Worm (Caenorhabditis elegans) whole organism, midembryonic: ENCODE data around the gene rike-1.
A peak's percentile ranks its signal among the peaks of the same experiment; 100 is the strongest.

Experiments used
- T22C8.4 ChIP-seq: fragments of 200-800 bp; sonication (Bioruptor generic); IDR thresholded peaks from 2 replicates; pipeline ENCODE4 v1.3.6; 2022; ENCODE audit warnings: missing genetic modification characterization, missing compliant biosample characterization
- cog-1 ChIP-seq: sonication (generic microtip); optimal IDR thresholded peaks from 2 replicates; lab custom pipeline; 2016; ENCODE audit warnings: missing genetic modification characterization, missing compliant biosample characterization
- flt-1 ChIP-seq: fragments of 200-800 bp; sonication (Bioruptor generic); IDR thresholded peaks from 2 replicates; pipeline ENCODE4 v1.3.6; 2022; ENCODE audit warnings: missing genetic modification characterization, missing compliant biosample characterization
- klf-2 ChIP-seq: fragments of 200-800 bp; sonication (Bioruptor generic); conservative IDR thresholded peaks from 2 replicates; pipeline ENCODE4 v1.3.6; 2022; ENCODE audit warnings: missing genetic modification reagents, missing genetic modification characterization, missing compliant biosample characterization
- med-1 ChIP-seq: sonication (generic microtip); optimal IDR thresholded peaks from 2 replicates; lab custom pipeline; 2017; ENCODE audit warnings: missing genetic modification characterization, mild to moderate bottlenecking, missing compliant biosample characterization, antibody characterized with exemption, missing genetic modification reagents; ENCODE audit not compliant: insufficient read depth
- ref-1 ChIP-seq: fragments of 200-800 bp; sonication (Bioruptor generic); conservative IDR thresholded peaks from 2 replicates; pipeline ENCODE4 v1.3.6; 2022; ENCODE audit warnings: missing genetic modification reagents, missing genetic modification characterization, missing compliant biosample characterization
- tab-1 ChIP-seq: fragments of 200-800 bp; sonication (Bioruptor generic); IDR thresholded peaks from 2 replicates; pipeline ENCODE4 v1.3.6; 2022; ENCODE audit warnings: missing genetic modification characterization, missing compliant biosample characterization
- ztf-23 ChIP-seq: fragments of 200-800 bp; sonication (Bioruptor generic); IDR thresholded peaks from 2 replicates; pipeline ENCODE4 v1.3.6; 2022; ENCODE audit warnings: missing genetic modification reagents, missing genetic modification characterization, missing compliant biosample characterization
- ztf-29 ChIP-seq: fragments of 200-800 bp; sonication (Bioruptor generic); IDR thresholded peaks from 2 replicates; pipeline ENCODE4 v1.3.6; 2022; ENCODE audit warnings: missing genetic modification reagents, missing genetic modification characterization, missing compliant biosample characterization

Gene rike-1

DNA sequence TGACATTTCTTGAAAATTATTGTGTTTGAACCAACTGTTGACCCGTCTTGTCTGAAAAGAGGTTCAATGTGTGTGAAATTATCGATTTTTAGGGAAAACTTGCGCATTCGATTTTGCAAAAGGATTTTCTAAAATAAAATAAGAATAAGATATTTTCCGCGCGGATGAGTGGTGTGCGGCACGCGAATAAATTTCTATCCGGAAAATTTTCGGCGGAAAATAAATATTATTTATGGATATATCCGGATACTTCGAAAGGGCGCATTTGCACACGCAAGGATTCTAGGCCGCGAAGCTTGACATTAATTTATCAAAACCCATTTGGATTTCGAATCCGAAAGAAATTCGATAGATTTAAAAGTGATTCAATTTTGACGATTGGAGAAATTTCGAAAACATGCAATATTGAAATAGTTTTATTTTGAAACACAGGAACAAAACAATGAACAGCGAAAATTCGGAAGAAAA is at the start of gene rike-1:
Gene rike-1, minus strand, starts transcription at position 51 of the 468 bp plus-strand sequence.
- TF ChIP-seq cog-1 (peak; percentile 3), tab-1 (GFP tag; lab: Robert Waterston, UW) (no peak)

DNA sequence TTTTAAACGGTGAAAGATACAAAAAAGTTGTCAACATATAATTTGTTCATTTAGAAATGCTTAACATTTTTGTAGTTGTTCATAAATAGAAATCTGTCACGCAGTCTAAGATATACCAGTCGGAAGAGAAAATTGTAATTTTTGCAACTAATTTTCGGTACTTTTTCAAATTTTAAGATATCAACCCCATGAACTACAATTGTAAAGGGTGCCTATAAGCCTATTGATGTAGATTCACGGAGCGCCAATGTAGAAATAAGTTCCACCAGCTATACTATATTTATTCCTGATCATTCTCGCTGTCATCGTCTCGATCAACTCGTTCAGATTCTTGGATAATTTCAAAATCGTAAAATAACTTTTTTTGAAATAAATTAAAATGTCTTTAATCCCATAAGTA is 49.3 kb upstream of the rike-1 start:
- no peak for TF ChIP-seq ztf-29 (GFP tag; lab: Robert Waterston, UW)
- no peak for TF ChIP-seq ref-1 (GFP tag; lab: Robert Waterston, UW)
- TF ChIP-seq flt-1 (GFP tag; lab: Robert Waterston, UW) = no peak
- TF ChIP-seq tab-1 (GFP tag; lab: Robert Waterston, UW) = no peak
- no peak for TF ChIP-seq ztf-23 (GFP tag; lab: Robert Waterston, UW)

DNA sequence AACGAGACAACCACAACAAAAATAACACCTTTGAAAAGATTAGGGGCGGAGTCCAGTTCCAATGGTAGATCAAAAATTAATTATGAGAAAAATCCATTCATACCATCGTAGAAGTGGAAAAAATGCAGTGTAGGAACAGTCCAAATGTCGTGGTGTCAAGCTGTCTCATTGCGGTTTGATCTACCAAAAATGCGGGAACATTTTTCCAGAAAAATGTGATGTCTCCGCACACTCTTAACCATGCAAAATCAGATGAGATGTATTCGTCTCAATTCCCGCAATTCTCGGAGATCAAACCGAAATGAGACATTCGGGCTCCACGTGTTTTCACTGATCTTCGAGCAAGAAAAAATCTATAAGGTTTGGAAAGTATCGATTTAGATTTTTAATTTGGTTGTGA is 48.4 kb upstream of the rike-1 start:
- TF ChIP-seq flt-1 (GFP tag; lab: Robert Waterston, UW) (no peak), med-1 (GFP tag; lab: Kevin White, UChicago) (no peak), ztf-29 (GFP tag; lab: Robert Waterston, UW) (no peak), T22C8.4 (GFP tag; lab: Robert Waterston, UW) (no peak), ref-1 (GFP tag; lab: Robert Waterston, UW) (no peak), klf-2 (no peak), cog-1 (no peak), tab-1 (GFP tag; lab: Robert Waterston, UW) (no peak), ztf-23 (GFP tag; lab: Robert Waterston, UW) (no peak)

DNA sequence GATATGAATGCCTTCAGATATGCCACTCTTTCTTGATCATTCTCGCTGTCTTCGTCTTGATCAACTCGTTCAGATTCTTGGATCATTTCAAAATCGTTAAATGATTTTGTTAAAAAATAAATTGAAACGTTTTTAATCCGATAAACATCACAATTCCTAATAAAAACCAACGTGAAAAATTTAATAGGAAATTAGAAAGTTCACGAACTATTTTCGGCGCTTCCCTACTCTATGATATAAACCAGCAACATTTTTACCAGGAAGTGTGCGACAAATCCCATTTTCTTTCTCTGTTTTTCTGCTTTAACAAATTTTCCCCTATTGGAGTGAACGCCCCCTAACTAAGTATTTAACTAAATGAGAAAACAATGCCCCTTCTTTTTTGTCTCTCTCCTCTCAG is 39.7 kb upstream of the rike-1 start, which contains the start of gene Y40H4A.2:
Gene Y40H4A.2, minus strand, starts transcription at position 101 of the 400 bp plus-strand sequence.
- no peak for TF ChIP-seq med-1 (GFP tag; lab: Kevin White, UChicago)
- TF ChIP-seq T22C8.4 (GFP tag; lab: Robert Waterston, UW) = no peak
- no peak for TF ChIP-seq ztf-23 (GFP tag; lab: Robert Waterston, UW)
- no peak for TF ChIP-seq cog-1
- TF ChIP-seq ztf-29 (GFP tag; lab: Robert Waterston, UW) = no peak

DNA sequence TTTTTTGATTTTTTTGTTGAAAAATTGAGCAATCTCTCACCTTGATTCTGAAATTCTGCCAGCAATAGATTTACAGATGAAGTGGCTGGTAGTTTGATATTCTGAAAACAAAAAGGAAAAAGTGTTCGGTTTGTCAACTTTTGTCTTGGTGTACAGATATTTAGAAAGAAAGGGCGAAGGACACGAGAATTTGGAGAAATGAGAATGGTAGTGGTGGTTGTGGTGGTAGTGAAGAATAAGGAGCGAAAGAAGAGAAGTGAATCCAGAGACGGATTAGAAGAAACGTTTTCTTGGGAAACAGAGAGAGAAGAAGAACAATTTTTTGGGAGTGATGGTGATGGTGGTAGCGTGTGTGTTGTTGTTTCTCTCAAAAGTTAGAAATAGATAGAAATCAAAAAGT is 34.0 kb upstream of the rike-1 start, which contains the start of gene gar-3:
Gene gar-3, minus strand, starts transcription at position 101 of the 400 bp plus-strand sequence.
- TF ChIP-seq ztf-29 (GFP tag; lab: Robert Waterston, UW) (no peak), flt-1 (GFP tag; lab: Robert Waterston, UW) (no peak), ref-1 (GFP tag; lab: Robert Waterston, UW) (no peak), ztf-23 (GFP tag; lab: Robert Waterston, UW) (no peak), cog-1 (no peak), med-1 (GFP tag; lab: Kevin White, UChicago) (no peak), tab-1 (GFP tag; lab: Robert Waterston, UW) (no peak), klf-2 (no peak), T22C8.4 (GFP tag; lab: Robert Waterston, UW) (no peak)

DNA sequence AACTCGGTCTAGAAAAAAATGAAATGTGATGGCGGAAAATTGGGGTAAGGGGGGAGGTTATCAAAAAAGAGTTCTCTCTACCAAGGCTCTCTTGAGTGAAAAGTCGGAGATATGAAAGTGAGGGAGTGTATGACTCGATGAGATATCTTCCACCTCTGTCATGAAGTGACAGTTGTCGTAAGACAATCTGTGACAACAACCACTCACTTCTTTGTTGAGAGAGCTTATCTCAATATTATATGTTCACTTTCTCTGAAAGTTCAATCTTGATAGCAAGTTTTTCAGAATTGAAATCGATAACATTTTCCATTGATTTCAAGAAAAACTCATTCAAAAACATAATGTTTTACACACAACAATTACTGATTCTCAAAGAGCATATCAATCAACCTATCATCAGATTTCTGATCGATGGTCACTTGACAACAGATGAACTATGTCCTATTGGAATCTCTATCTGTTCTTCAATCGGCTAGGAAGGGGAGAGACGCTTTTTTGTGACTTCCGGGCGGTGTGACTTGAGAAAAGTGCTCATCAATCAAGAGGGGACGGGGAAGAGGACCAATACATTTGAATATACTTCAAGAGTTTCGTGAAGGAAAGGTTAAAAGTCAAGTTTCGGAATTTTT is 31.2 kb upstream of the rike-1 start:
- TF ChIP-seq T22C8.4 (GFP tag; lab: Robert Waterston, UW) (no peak), med-1 (GFP tag; lab: Kevin White, UChicago) (no peak), tab-1 (GFP tag; lab: Robert Waterston, UW) (no peak), ztf-23 (GFP tag; lab: Robert Waterston, UW) (no peak), klf-2 (no peak), ref-1 (GFP tag; lab: Robert Waterston, UW) (no peak), flt-1 (GFP tag; lab: Robert Waterston, UW) (no peak), ztf-29 (GFP tag; lab: Robert Waterston, UW) (no peak), cog-1 (no peak)

DNA sequence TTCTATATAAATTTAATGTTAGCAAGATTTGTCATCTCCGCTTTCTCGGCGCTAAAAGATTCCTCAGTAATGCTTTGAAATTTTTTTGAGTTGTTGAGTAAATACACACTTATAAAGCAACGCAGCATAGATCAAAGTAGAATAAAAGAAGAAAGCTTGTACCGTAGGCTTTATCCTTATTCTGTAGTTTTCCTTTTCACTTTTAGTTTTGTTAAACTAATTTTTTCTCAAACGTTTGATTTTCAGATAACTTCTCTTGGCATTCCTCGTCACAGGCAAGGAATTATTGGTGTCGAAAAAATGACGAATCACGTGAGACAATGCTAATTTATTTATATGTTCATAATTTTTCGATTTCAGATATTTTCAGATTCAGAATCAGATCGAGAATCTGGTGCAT is 16.9 kb upstream of the rike-1 start, which contains the start of gene C53A5.11:
Gene C53A5.11, plus strand, starts transcription at position 301 of the 400 bp plus-strand sequence.
- TF ChIP-seq ztf-23 (GFP tag; lab: Robert Waterston, UW) (no peak), med-1 (GFP tag; lab: Kevin White, UChicago) (no peak), tab-1 (GFP tag; lab: Robert Waterston, UW) (no peak), klf-2 (no peak), ref-1 (GFP tag; lab: Robert Waterston, UW) (no peak), T22C8.4 (GFP tag; lab: Robert Waterston, UW) (no peak), cog-1 (no peak), flt-1 (GFP tag; lab: Robert Waterston, UW) (no peak), ztf-29 (GFP tag; lab: Robert Waterston, UW) (no peak)

DNA sequence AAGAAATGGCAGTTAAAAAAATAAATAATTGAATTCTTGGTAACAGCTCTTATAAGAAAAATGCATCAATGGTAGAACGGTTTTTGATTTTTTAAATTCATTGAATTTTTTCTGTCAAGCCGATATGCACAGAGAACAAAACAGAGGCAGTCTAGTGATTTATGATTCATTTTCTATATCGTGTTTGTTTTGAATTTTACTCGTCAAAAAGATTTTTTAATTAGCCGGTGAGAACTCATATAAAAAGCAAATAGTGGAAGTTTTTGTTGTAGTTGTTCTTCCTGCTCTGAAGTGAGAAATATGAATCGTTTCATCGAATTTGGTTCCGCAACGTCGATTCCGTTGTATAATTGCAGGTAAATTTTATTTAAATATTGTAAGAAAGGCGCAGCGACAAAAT is 13.6 kb upstream of the rike-1 start, which contains the start of gene srt-32:
Gene srt-32, plus strand, starts transcription at position 301 of the 400 bp plus-strand sequence.
- no peak for TF ChIP-seq med-1 (GFP tag; lab: Kevin White, UChicago)

DNA sequence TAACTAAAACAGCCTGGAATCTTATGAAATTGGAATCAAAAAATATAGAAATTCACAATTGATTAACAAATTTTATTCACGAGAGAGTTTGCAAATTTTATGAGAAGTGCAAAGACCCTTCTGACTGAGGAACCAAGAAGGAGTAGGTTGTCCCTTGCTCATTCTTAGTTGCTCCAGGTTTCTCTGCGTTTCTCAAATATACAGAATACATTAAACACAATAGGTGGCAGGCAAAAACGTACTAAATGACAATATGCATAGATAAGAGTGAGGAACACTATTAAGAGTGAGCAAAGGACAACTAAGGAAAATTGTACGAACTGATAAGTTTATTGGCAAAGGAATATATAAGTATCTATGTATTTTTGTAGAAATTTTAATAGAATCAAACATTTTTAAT is 13.1 kb upstream of the rike-1 start, which contains the start of gene C53A5.9:
Gene C53A5.9, minus strand, starts transcription at position 101 of the 400 bp plus-strand sequence.
- TF ChIP-seq flt-1 (GFP tag; lab: Robert Waterston, UW) (no peak), cog-1 (no peak), klf-2 (no peak), ztf-29 (GFP tag; lab: Robert Waterston, UW) (no peak)

DNA sequence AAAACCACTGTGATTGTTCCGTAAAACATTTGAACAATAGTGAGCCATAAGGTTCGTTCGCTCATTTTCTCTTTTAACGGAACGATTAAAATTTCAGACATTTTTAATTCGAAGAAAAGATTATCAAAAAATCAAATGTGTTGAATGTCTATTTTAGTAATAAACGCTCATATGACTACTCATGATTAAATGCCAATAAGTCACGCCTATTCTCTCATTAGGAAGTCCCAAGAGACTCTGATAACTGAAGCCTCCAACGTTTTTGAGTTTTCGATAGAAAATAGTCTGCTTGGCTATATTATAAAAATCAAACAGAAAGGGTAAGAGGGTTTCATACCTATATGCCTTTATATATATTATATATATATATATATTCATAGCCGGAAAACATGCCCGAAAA is 10.5 kb upstream of the rike-1 start, which contains the start of gene srg-47:
Gene srg-47, minus strand, starts transcription at position 101 of the 400 bp plus-strand sequence.
- TF ChIP-seq T22C8.4 (GFP tag; lab: Robert Waterston, UW) = no peak
- no peak for TF ChIP-seq med-1 (GFP tag; lab: Kevin White, UChicago)
- no peak for TF ChIP-seq ztf-23 (GFP tag; lab: Robert Waterston, UW)
- no peak for TF ChIP-seq klf-2
- TF ChIP-seq ref-1 (GFP tag; lab: Robert Waterston, UW) = no peak
- TF ChIP-seq tab-1 (GFP tag; lab: Robert Waterston, UW) = no peak
- no peak for TF ChIP-seq cog-1
- TF ChIP-seq flt-1 (GFP tag; lab: Robert Waterston, UW) = no peak
- no peak for TF ChIP-seq ztf-29 (GFP tag; lab: Robert Waterston, UW)
